Fruit fly (Drosophila melanogaster): Measurements from ENCODE around the gene CG6761.

CG6761 gene

dm6 chr3L:9693552-9694133 lies 9.8 kb downstream of the CG6761 start:
- TF ChIP-seq CG32121 (GFP tag; IDR thresholded peaks at IDR 0.05) (peak; percentile 27; the same call in 1 of the 2 replicates), CG4496 (GFP tag; IDR thresholded peaks at IDR 0.05) (peak; percentile 63; the same call in 1 of the 3 replicates), rn (GFP tag; IDR thresholded peaks at IDR 0.05) (no peak)

- TF ChIP-seq CG13204 (GFP tag; optimal IDR thresholded peaks at IDR 0.05) (peak; percentile 66), CG10348 (GFP tag; IDR thresholded peaks at IDR 0.05) (peak; percentile 56; the same call in 1 of the 2 replicates), Ets98B (GFP tag; IDR thresholded peaks at IDR 0.05) (peak; percentile 39; the same call in 1 of the 2 replicates), EcR (GFP tag; optimal IDR thresholded peaks at IDR 0.05) (no peak), CG9948 (tag; optimal IDR thresholded peaks at IDR 0.05) (peak; percentile 92), CG14655 (GFP tag; optimal IDR thresholded peaks at IDR 0.05) (peak; percentile 97), D1 (tag; optimal IDR thresholded peaks at IDR 0.05) (peak; percentile 84), CG17806 (tag; optimal IDR thresholded peaks at IDR 0.05) (peak; percentile 83), CG32121 (GFP tag; IDR thresholded peaks at IDR 0.05) (peak; percentile 73), rn (GFP tag; IDR thresholded peaks at IDR 0.05) (peak; percentile 56; the same call in 1 of the 2 replicates), CG15710 (tag; optimal IDR thresholded peaks at IDR 0.05) (peak; percentile 92), CG34367 (tag; optimal IDR thresholded peaks at IDR 0.05) (peak; percentile 86), CG4496 (GFP tag; IDR thresholded peaks at IDR 0.05) (peak; percentile 82), CG8159 (tag; optimal IDR thresholded peaks at IDR 0.05) (peak; percentile 95), CG8301 (tag; optimal IDR thresholded peaks at IDR 0.05) (peak; percentile 94), fd96Ca (GFP tag; IDR thresholded peaks at IDR 0.05) (peak; percentile 87; the same call in 2 of the 3 replicates), gl (tag; optimal IDR thresholded peaks at IDR 0.05) (peak; percentile 69), Snoo (tag; optimal IDR thresholded peaks at IDR 0.05) (peak; percentile 93), Pif1B (GFP tag; optimal IDR thresholded peaks at IDR 0.05) (peak; percentile 89), Pif1A (GFP tag; optimal IDR thresholded peaks at IDR 0.05) (peak; percentile 93), CG12605 (GFP tag; IDR thresholded peaks at IDR 0.05) (no peak)
Measured at dm6 chr3L:9692892-9693551, 10.4 kb downstream of the CG6761 start.

DNA sequence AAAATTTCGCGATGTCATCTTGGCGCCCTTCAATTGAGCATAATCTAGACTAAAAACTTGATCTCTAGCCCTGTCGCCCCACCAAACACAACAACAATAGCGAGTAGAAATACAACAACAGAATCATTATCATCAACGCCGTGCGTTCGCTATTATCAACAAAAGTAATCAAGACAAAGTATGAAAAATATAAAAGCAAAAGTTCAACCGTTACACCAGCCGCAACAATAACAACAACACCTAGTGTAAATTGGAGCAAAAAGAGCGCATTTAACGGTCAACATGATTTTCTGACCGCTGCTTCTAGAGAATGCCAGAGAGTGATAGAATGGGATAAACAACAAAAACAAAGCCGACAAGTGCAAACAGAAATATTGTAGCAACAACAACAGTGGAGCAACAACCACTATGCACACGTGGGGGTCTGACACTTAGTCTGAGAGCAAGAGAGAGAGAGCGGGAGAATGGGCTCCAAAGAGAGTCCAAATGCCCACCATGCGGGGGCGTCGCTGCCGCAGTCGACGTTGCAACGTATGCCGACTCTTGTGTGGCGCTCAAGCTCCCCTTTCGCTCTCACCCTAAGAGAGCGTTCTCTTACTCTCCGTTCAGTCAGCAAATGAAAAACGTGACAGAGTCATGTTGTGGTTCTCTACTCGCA lies 11.0 kb downstream of the CG6761 start:
- no peak for TF ChIP-seq CG8301 (tag; optimal IDR thresholded peaks at IDR 0.05)
- TF ChIP-seq rn (GFP tag; IDR thresholded peaks at IDR 0.05), result no peak
- TF ChIP-seq CG10348 (GFP tag; IDR thresholded peaks at IDR 0.05), result no peak
- TF ChIP-seq EcR (GFP tag; optimal IDR thresholded peaks at IDR 0.05), result peak; percentile 80
- TF ChIP-seq CG9948 (tag; optimal IDR thresholded peaks at IDR 0.05), result no peak
- TF ChIP-seq Snoo (tag; optimal IDR thresholded peaks at IDR 0.05), result no peak
- TF ChIP-seq CG15710 (tag; optimal IDR thresholded peaks at IDR 0.05), result no peak
- no peak for TF ChIP-seq CG34367 (tag; optimal IDR thresholded peaks at IDR 0.05)
- TF ChIP-seq CG12605 (GFP tag; IDR thresholded peaks at IDR 0.05), result peak; percentile 32; the same call in 1 of the 2 replicates
- TF ChIP-seq Ets98B (GFP tag; IDR thresholded peaks at IDR 0.05), result peak; percentile 54; the same call in 1 of the 2 replicates
- TF ChIP-seq CG14655 (GFP tag; optimal IDR thresholded peaks at IDR 0.05), result no peak
- no peak for TF ChIP-seq D1 (tag; optimal IDR thresholded peaks at IDR 0.05)

- TF ChIP-seq CG4496 (GFP tag; IDR thresholded peaks at IDR 0.05) (no peak), CG14655 (GFP tag; optimal IDR thresholded peaks at IDR 0.05) (no peak), CG13204 (GFP tag; optimal IDR thresholded peaks at IDR 0.05) (no peak), Pif1B (GFP tag; optimal IDR thresholded peaks at IDR 0.05) (no peak), CG8301 (tag; optimal IDR thresholded peaks at IDR 0.05) (no peak), CG15710 (tag; optimal IDR thresholded peaks at IDR 0.05) (no peak), CG34367 (tag; optimal IDR thresholded peaks at IDR 0.05) (no peak)
Measured at dm6 chr3L:9691476-9691826, 11.9 kb downstream of the CG6761 start.

dm6 chr3L:9690798-9691475 lies 12.5 kb downstream of the CG6761 start:
- peak; percentile 19 for TF ChIP-seq CG8301 (tag; optimal IDR thresholded peaks at IDR 0.05)
- TF ChIP-seq CG14655 (GFP tag; optimal IDR thresholded peaks at IDR 0.05), result peak; percentile 26
- TF ChIP-seq CG12605 (GFP tag; IDR thresholded peaks at IDR 0.05), result 0 out of 2 replicates have a peak, but pooled peaks have one; percentile 22
- no peak; the same call in 1 of the 2 replicates for TF ChIP-seq Ets98B (GFP tag; IDR thresholded peaks at IDR 0.05)
- peak; percentile 91 for TF ChIP-seq CG32121 (GFP tag; IDR thresholded peaks at IDR 0.05)
- TF ChIP-seq CG13204 (GFP tag; optimal IDR thresholded peaks at IDR 0.05), result no peak
- peak; percentile 9 for TF ChIP-seq Snoo (tag; optimal IDR thresholded peaks at IDR 0.05)
- TF ChIP-seq Pif1B (GFP tag; optimal IDR thresholded peaks at IDR 0.05), result no peak
- peak; percentile 37; the same call in 1 of the 3 replicates for TF ChIP-seq CG4496 (GFP tag; IDR thresholded peaks at IDR 0.05)
- no peak for TF ChIP-seq CG10348 (GFP tag; IDR thresholded peaks at IDR 0.05)
- no peak for TF ChIP-seq D1 (tag; optimal IDR thresholded peaks at IDR 0.05)
- no peak for TF ChIP-seq gl (tag; optimal IDR thresholded peaks at IDR 0.05)

All from whole organism, pupa.